Fruit fly (Drosophila melanogaster) whole organism, embryonic: Measurements from ENCODE around the gene Cep135.

Source experiments
- B-H2 ChIP-seq: fragments of 200-800 bp; sonication (Bioruptor generic); optimal IDR thresholded peaks from 2 replicates; lab custom pipeline; 2018; ENCODE audit warnings: missing biosample characterization, mild to moderate bottlenecking, missing genetic modification characterization
- CG10274 ChIP-seq: fragments of 200-800 bp; sonication (Bioruptor generic); optimal IDR thresholded peaks from 3 replicates; lab custom pipeline; 2017; ENCODE audit warnings: missing biosample characterization, mild to moderate bottlenecking, missing genetic modification characterization
- CG10321 ChIP-seq: fragments of 200-800 bp; sonication (Bioruptor generic); IDR thresholded peaks from 2 replicates; pipeline ENCODE4 v1.3.6; 2022; ENCODE audit warnings: missing biosample characterization, missing genetic modification characterization
- CG10543 ChIP-seq: fragments of 200-800 bp; sonication (Bioruptor generic); optimal IDR thresholded peaks from 3 replicates; lab custom pipeline; 2017; ENCODE audit warnings: missing biosample characterization, mild to moderate bottlenecking, missing genetic modification characterization, moderate library complexity
- CG11398 ChIP-seq: fragments of 200-800 bp; sonication (Bioruptor generic); optimal IDR thresholded peaks from 2 replicates; lab custom pipeline; 2016; ENCODE audit warnings: missing biosample characterization, missing genetic modification characterization
- CG12769 ChIP-seq: fragments of 200-800 bp; sonication (Bioruptor generic); optimal IDR thresholded peaks from 2 replicates; lab custom pipeline; 2019; ENCODE audit warnings: missing biosample characterization, mild to moderate bottlenecking, missing genetic modification characterization, moderate library complexity
- CG14441 ChIP-seq: fragments of 200-800 bp; sonication (Bioruptor generic); IDR thresholded peaks from 2 replicates; pipeline ENCODE4 v1.3.6; 2022; ENCODE audit warnings: missing biosample characterization, missing genetic modification characterization
- CG15269 ChIP-seq: fragments of 200-800 bp; sonication (Bioruptor generic); optimal IDR thresholded peaks from 2 replicates; lab custom pipeline; 2018; ENCODE audit warnings: missing biosample characterization, mild to moderate bottlenecking, missing genetic modification characterization, moderate library complexity
- CG15601 ChIP-seq: fragments of 200-800 bp; sonication (Bioruptor generic); optimal IDR thresholded peaks from 3 replicates; lab custom pipeline; 2019; ENCODE audit warnings: missing biosample characterization, mild to moderate bottlenecking, missing genetic modification characterization, moderate library complexity
- CG18764 ChIP-seq: fragments of 200-800 bp; sonication (Bioruptor generic); optimal IDR thresholded peaks from 3 replicates; lab custom pipeline; 2016; ENCODE audit warnings: missing biosample characterization, missing genetic modification characterization
- CG2875 ChIP-seq: fragments of 200-800 bp; sonication (Bioruptor generic); optimal IDR thresholded peaks from 2 replicates; lab custom pipeline; 2017; ENCODE audit warnings: missing biosample characterization, mild to moderate bottlenecking, missing genetic modification characterization, missing genetic modification reagents
- CG30020 ChIP-seq: fragments of 200-800 bp; optimal IDR thresholded peaks from 2 replicates; lab custom pipeline; 2019; ENCODE audit warnings: missing biosample characterization, mild to moderate bottlenecking, missing genetic modification characterization, moderate library complexity
- CG30431 ChIP-seq: fragments of 200-800 bp; sonication (Bioruptor generic); optimal IDR thresholded peaks from 2 replicates; lab custom pipeline; 2017; ENCODE audit warnings: missing biosample characterization, missing genetic modification characterization
- CG32767 ChIP-seq: fragments of 200-800 bp; sonication (Bioruptor generic); IDR thresholded peaks from 2 replicates; pipeline ENCODE4 v1.3.6; 2022; ENCODE audit warnings: missing biosample characterization, missing genetic modification characterization
- CG34422 ChIP-seq: fragments of 200-800 bp; sonication (Bioruptor generic); IDR thresholded peaks from 3 replicates; pipeline ENCODE4 v1.3.6; 2022; ENCODE audit warnings: missing biosample characterization, missing genetic modification characterization
- CG4328 ChIP-seq: fragments of 200-800 bp; sonication (Bioruptor generic); optimal IDR thresholded peaks from 3 replicates; lab custom pipeline; 2017; ENCODE audit warnings: missing biosample characterization, missing genetic modification reagents, missing genetic modification characterization
- CG4360 ChIP-seq: fragments of 200-800 bp; sonication (Bioruptor generic); IDR thresholded peaks from 2 replicates; pipeline ENCODE4 v1.3.6; 2022; ENCODE audit warnings: missing biosample characterization, missing genetic modification characterization
- CG6254 ChIP-seq: fragments of 200-800 bp; sonication (Bioruptor generic); optimal IDR thresholded peaks from 3 replicates; lab custom pipeline; 2017; ENCODE audit warnings: mild to moderate bottlenecking, missing biosample characterization, missing genetic modification reagents, missing genetic modification characterization
- CG6791 ChIP-seq: fragments of 200-800 bp; sonication (Bioruptor generic); IDR thresholded peaks from 3 replicates; pipeline ENCODE4 v1.3.6; 2022; ENCODE audit warnings: missing biosample characterization, missing genetic modification characterization; ENCODE audit not compliant: partially characterized antibody
- CG7786 ChIP-seq: fragments of 200-800 bp; sonication (Bioruptor generic); optimal IDR thresholded peaks from 2 replicates; lab custom pipeline; 2016; ENCODE audit warnings: missing biosample characterization, missing genetic modification characterization
- CG9609 ChIP-seq: fragments of 200-800 bp; sonication (Bioruptor generic); optimal IDR thresholded peaks from 3 replicates; lab custom pipeline; 2016; ENCODE audit warnings: missing biosample characterization, missing genetic modification characterization
- Dbx ChIP-seq: fragments of 200-800 bp; sonication (Bioruptor generic); IDR thresholded peaks from 3 replicates; pipeline ENCODE4 v1.3.6; 2022; ENCODE audit warnings: missing biosample characterization, missing genetic modification characterization
- Dfd ChIP-seq, 2 experiments: fragments of >200 bp; optimal IDR thresholded peaks; 2 replicates each; lab custom pipeline; 2017; ENCODE audit warnings: missing biosample characterization in 2 of 2, missing genetic modification characterization in 2 of 2
- E2f1 ChIP-seq: fragments of 200-800 bp; sonication (Bioruptor generic); IDR thresholded peaks from 2 replicates; pipeline ENCODE4 v1.3.6; 2022; ENCODE audit warnings: missing biosample characterization, missing genetic modification characterization
- HHEX ChIP-seq: fragments of 200-800 bp; sonication (Bioruptor generic); optimal IDR thresholded peaks from 3 replicates; lab custom pipeline; 2017; ENCODE audit warnings: missing biosample characterization, mild to moderate bottlenecking, missing genetic modification characterization, missing genetic modification reagents
- Mad ChIP-seq: fragments of 200-800 bp; sonication (Bioruptor generic); optimal IDR thresholded peaks from 2 replicates; lab custom pipeline; 2016; ENCODE audit warnings: missing biosample characterization, missing genetic modification characterization
- NC2β ChIP-seq: fragments of 200-800 bp; sonication (Bioruptor generic); optimal IDR thresholded peaks from 2 replicates; lab custom pipeline; 2016; ENCODE audit warnings: missing biosample characterization, missing genetic modification characterization
- Pdp1 ChIP-seq, 2 experiments: fragments of 200-800 bp; sonication (Bioruptor generic); optimal IDR thresholded peaks; 3 replicates each; lab custom pipeline; 2016; ENCODE audit warnings: missing biosample characterization in 2 of 2, missing genetic modification characterization in 2 of 2, mild to moderate bottlenecking in 1 of 2, moderate library complexity in 1 of 2
- Rx ChIP-seq: fragments of 200-800 bp; sonication (Bioruptor generic); IDR thresholded peaks from 2 replicates; pipeline ENCODE4 v1.3.6; 2022; ENCODE audit warnings: missing biosample characterization, missing genetic modification characterization
- abd-A ChIP-seq: fragments of 200-800 bp; sonication (Bioruptor generic); optimal IDR thresholded peaks from 3 replicates; lab custom pipeline; 2019; ENCODE audit warnings: missing biosample characterization, mild to moderate bottlenecking, missing genetic modification characterization, moderate library complexity
- chinmo ChIP-seq: fragments of 200-800 bp; sonication (Bioruptor generic); IDR thresholded peaks from 4 replicates; pipeline ENCODE4 v1.3.6; 2022; ENCODE audit warnings: missing biosample characterization, missing genetic modification characterization; ENCODE audit not compliant: partially characterized antibody
- disco-r ChIP-seq: fragments of 200-800 bp; sonication (Bioruptor generic); optimal IDR thresholded peaks from 2 replicates; lab custom pipeline; 2016; ENCODE audit warnings: missing biosample characterization, missing genetic modification characterization
- dmrt99B ChIP-seq: fragments of 200-800 bp; sonication (Bioruptor generic); optimal IDR thresholded peaks from 2 replicates; lab custom pipeline; 2018; ENCODE audit warnings: missing biosample characterization, mild to moderate bottlenecking, missing genetic modification characterization, moderate library complexity
- dysf ChIP-seq: fragments of 200-800 bp; sonication (Bioruptor generic); IDR thresholded peaks from 3 replicates; pipeline ENCODE4 v1.3.6; 2022; ENCODE audit warnings: missing biosample characterization, missing genetic modification characterization
- ftz-f1 ChIP-seq: fragments of 200-800 bp; sonication (Bioruptor generic); optimal IDR thresholded peaks from 2 replicates; lab custom pipeline; 2016; ENCODE audit warnings: missing biosample characterization, missing genetic modification characterization
- gsb-n ChIP-seq: fragments of 200-800 bp; sonication (Bioruptor generic); optimal IDR thresholded peaks from 3 replicates; lab custom pipeline; 2018; ENCODE audit warnings: missing biosample characterization, mild to moderate bottlenecking, missing genetic modification characterization
- jigr1 ChIP-seq: fragments of 200-800 bp; sonication (Bioruptor generic); IDR thresholded peaks from 3 replicates; pipeline ENCODE4 v1.3.6; 2022; ENCODE audit warnings: missing biosample characterization, missing genetic modification characterization
- kah ChIP-seq: fragments of 200-800 bp; sonication (Bioruptor generic); optimal IDR thresholded peaks from 2 replicates; lab custom pipeline; 2018; ENCODE audit warnings: missing biosample characterization, mild to moderate bottlenecking, missing genetic modification characterization
- nau ChIP-seq: fragments of 200-800 bp; sonication (Bioruptor generic); optimal IDR thresholded peaks from 3 replicates; lab custom pipeline; 2017; ENCODE audit warnings: missing biosample characterization, mild to moderate bottlenecking, missing genetic modification characterization, missing genetic modification reagents
- nerfin-2 ChIP-seq: fragments of 200-800 bp; sonication (Bioruptor generic); IDR thresholded peaks from 2 replicates; pipeline ENCODE4 v1.3.6; 2022; ENCODE audit warnings: missing biosample characterization, missing genetic modification characterization; ENCODE audit not compliant: partially characterized antibody
- org-1 ChIP-seq: fragments of 200-800 bp; sonication (Bioruptor generic); optimal IDR thresholded peaks from 2 replicates; lab custom pipeline; 2017; ENCODE audit warnings: missing biosample characterization, missing genetic modification characterization
- sc ChIP-seq, 3 experiments: fragments of >200 bp in 2 of 3; fragments of 200-800 bp in 1 of 3; sonication (Bioruptor generic) in 1 of 3; optimal IDR thresholded peaks; 2 replicates in 2 of 3; 3 replicates in 1 of 3; lab custom pipeline; 2017; ENCODE audit warnings: mild to moderate bottlenecking in 1 of 3, missing biosample characterization in 1 of 3, missing genetic modification characterization in 1 of 3, missing genetic modification reagents in 1 of 3
- sd ChIP-seq: fragments of 200-800 bp; sonication (Bioruptor generic); optimal IDR thresholded peaks from 3 replicates; lab custom pipeline; 2018; ENCODE audit warnings: missing biosample characterization, mild to moderate bottlenecking, missing genetic modification characterization, moderate library complexity
- sens ChIP-seq: fragments of 200-800 bp; sonication (Bioruptor generic); peaks from one replicate; lab custom pipeline; 2016; ENCODE audit warnings: missing biosample characterization, missing genetic modification characterization
- sna ChIP-seq: fragments of 200-800 bp; sonication (Bioruptor generic); IDR thresholded peaks from 2 replicates; pipeline ENCODE4 v1.3.6; 2022; ENCODE audit warnings: missing biosample characterization, missing genetic modification characterization; ENCODE audit not compliant: partially characterized antibody
- sqz ChIP-seq: fragments of 200-800 bp; sonication (Bioruptor generic); optimal IDR thresholded peaks from 3 replicates; lab custom pipeline; 2018; ENCODE audit warnings: missing biosample characterization, mild to moderate bottlenecking, missing genetic modification characterization
- sug ChIP-seq: fragments of 200-800 bp; optimal IDR thresholded peaks from 2 replicates; lab custom pipeline; 2019; ENCODE audit warnings: missing biosample characterization, mild to moderate bottlenecking, missing genetic modification characterization, moderate library complexity
- tap ChIP-seq: fragments of 200-800 bp; optimal IDR thresholded peaks from 3 replicates; lab custom pipeline; 2019; ENCODE audit warnings: missing biosample characterization, mild to moderate bottlenecking, missing genetic modification characterization, moderate library complexity

Gene Cep135

DNA sequence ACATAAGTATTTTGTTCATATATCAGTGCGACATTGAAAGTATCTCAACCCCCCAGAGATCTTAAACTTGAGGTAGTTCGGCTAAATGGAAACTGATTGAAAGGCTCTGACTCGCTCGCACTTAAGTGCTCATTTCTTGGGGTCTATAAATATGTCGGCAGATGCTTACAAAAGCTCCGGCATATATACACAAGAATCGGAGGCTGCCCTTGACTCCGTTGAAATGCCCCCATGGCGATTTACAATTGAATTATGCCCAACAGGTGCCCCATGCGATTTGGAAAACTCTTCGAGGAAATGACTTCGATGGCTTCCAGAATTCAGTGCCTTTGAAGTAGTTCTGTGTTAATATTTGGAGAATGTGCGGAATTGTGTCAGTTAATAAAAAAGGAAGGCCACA lies 42.9 kb upstream of the Cep135 start:
- TF ChIP-seq Rx (GFP tag; lab: Robert Waterston, UW), result no peak
- no peak for TF ChIP-seq sna (GFP tag; lab: Robert Waterston, UW)
- TF ChIP-seq CG30020, result no peak
- no peak for TF ChIP-seq Dfd (GFP tag; optimal IDR thresholded peaks at IDR 0.05; lab: Kevin White, UChicago)
- TF ChIP-seq E2f1 (GFP tag; lab: Robert Waterston, UW), result no peak
- TF ChIP-seq org-1 (GFP tag; lab: Kevin White, UChicago), result peak; percentile 2
- TF ChIP-seq CG4328 (GFP tag; lab: Kevin White, UChicago), result no peak
- TF ChIP-seq kah (GFP tag; lab: Kevin White, UChicago), result peak; percentile 83
- no peak for TF ChIP-seq CG11398 (GFP tag; lab: Kevin White, UChicago)
- TF ChIP-seq jigr1 (GFP tag; lab: Robert Waterston, UW), result no peak
- TF ChIP-seq CG18764 (GFP tag; lab: Kevin White, UChicago), result no peak
- TF ChIP-seq CG9609 (GFP tag; lab: Kevin White, UChicago), result no peak
- peak; percentile 64 for TF ChIP-seq CG15601
- TF ChIP-seq sd, result peak; percentile 97
- 0 out of 4 replicates have a peak, but pooled peaks have one; percentile 57 for TF ChIP-seq chinmo (GFP tag; lab: Robert Waterston, UW)
- peak; percentile 94 for TF ChIP-seq nau (GFP tag; lab: Kevin White, UChicago)
- peak; percentile 88 for TF ChIP-seq abd-A (tag; lab: Kevin White, UChicago)
- no peak for TF ChIP-seq dysf (GFP tag; lab: Robert Waterston, UW)
- TF ChIP-seq CG10543 (GFP tag; lab: Kevin White, UChicago), result peak; percentile 41
- no peak for TF ChIP-seq CG6791 (GFP tag; lab: Robert Waterston, UW)
- TF ChIP-seq HHEX, result no peak
- TF ChIP-seq CG7786 (GFP tag; lab: Kevin White, UChicago), result no peak
- TF ChIP-seq sens (GFP tag; lab: Kevin White, UChicago), result peak; percentile 30
- no peak for TF ChIP-seq sqz (GFP tag; lab: Kevin White, UChicago)
- no peak for TF ChIP-seq CG6254 (GFP tag; lab: Kevin White, UChicago)
- TF ChIP-seq tap (tag; lab: Kevin White, UChicago), result no peak
- TF ChIP-seq CG12769 (tag; lab: Kevin White, UChicago), result peak; percentile 64
- peak; percentile 44 for TF ChIP-seq sug (tag; lab: Kevin White, UChicago)
- TF ChIP-seq ftz-f1 (GFP tag; lab: Kevin White, UChicago), result peak; percentile 70
- no peak for TF ChIP-seq gsb-n (tag; lab: Kevin White, UChicago)
- TF ChIP-seq, all 482 proteins: peak for 12

DNA sequence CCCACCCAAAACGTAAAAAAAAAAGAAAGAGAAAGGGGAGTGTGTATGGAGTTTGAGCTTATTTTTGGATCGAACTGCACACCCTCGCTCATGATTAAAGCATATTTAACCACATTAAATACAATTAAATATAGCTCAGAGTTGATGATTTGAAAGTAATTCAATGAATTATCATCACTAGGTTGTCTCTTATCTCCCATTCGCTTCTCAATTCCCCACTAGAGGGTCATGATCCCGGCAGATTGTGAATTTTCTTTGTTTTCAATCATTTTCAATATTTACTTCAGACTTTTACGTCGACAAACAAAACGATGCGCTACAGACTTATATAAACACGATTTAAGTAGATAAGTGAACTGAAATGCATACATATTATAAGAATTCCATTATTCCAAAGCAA lies 40.2 kb upstream of the Cep135 start:
- no peak for TF ChIP-seq CG15269 (tag; lab: Kevin White, UChicago)
- TF ChIP-seq Pdp1 (GFP tag; optimal IDR thresholded peaks at IDR 0.05; lab: Kevin White, UChicago), result peak in 1 of 2 experiments; percentile 19

dm6 chr3L:15078347-15078746 lies 38.2 kb upstream of the Cep135 start, which contains the start of gene Or71a:
Gene Or71a, minus strand, starts transcription at chr3L:15078447.
- TF ChIP-seq CG10321, result no peak
- TF ChIP-seq CG10274, result no peak
- TF ChIP-seq B-H2 (GFP tag; lab: Kevin White, UChicago), result no peak
- no peak for TF ChIP-seq nerfin-2 (GFP tag; lab: Robert Waterston, UW)
- TF ChIP-seq Mad (GFP tag; lab: Kevin White, UChicago), result no peak
- TF ChIP-seq CG34422, result no peak
- TF ChIP-seq CG32767 (GFP tag; lab: Robert Waterston, UW), result no peak
- TF ChIP-seq CG14441 (GFP tag; lab: Robert Waterston, UW), result no peak
- TF ChIP-seq CG30431 (GFP tag; lab: Kevin White, UChicago), result no peak
- TF ChIP-seq dmrt99B, result no peak
- no peak for TF ChIP-seq sc (optimal IDR thresholded peaks at IDR 0.05; lab: Kevin White, UChicago)
- TF ChIP-seq sc (GFP tag; optimal IDR thresholded peaks at IDR 0.05; lab: Kevin White, UChicago), result no peak
- no peak for TF ChIP-seq CG6791 (GFP tag; lab: Robert Waterston, UW)
- no peak for TF ChIP-seq CG2875
- no peak for TF ChIP-seq disco-r
- no peak for TF ChIP-seq Dbx (GFP tag; lab: Robert Waterston, UW)
- no peak for TF ChIP-seq CG4360 (GFP tag; lab: Robert Waterston, UW)
- TF ChIP-seq NC2β (GFP tag; lab: Kevin White, UChicago), result no peak
